Worm (Caenorhabditis elegans) whole organism, young adult: Measurements from ENCODE around the gene zfp-1.

Experiments used
- B0035.1 ChIP-seq: sonication (generic microtip); optimal IDR thresholded peaks from 2 replicates; lab custom pipeline; 2016; ENCODE audit warnings: missing genetic modification characterization, mild to moderate bottlenecking, missing compliant biosample characterization, missing genotype, missing genetic modification reagents
- B0261.1 ChIP-seq: sonication (generic microtip); optimal IDR thresholded peaks from 2 replicates; lab custom pipeline; 2016; ENCODE audit warnings: mild to moderate bottlenecking, missing genetic modification characterization, moderate library complexity, missing compliant biosample characterization
- B0336.3 ChIP-seq: fragments of 200-800 bp; sonication (Bioruptor generic); IDR thresholded peaks from 2 replicates; pipeline ENCODE4 v1.3.6; 2022; ENCODE audit warnings: missing genetic modification characterization, missing compliant biosample characterization
- F23B12.7 ChIP-seq: sonication (generic microtip); optimal IDR thresholded peaks from 2 replicates; lab custom pipeline; 2017; ENCODE audit warnings: missing genetic modification characterization, mild to moderate bottlenecking, missing compliant biosample characterization, antibody characterized with exemption, moderate library complexity; ENCODE audit not compliant: insufficient read depth
- F33H1.4 ChIP-seq: fragments of 200-800 bp; sonication (Bioruptor generic); IDR thresholded peaks from 2 replicates; pipeline ENCODE4 v1.3.6; 2022; ENCODE audit warnings: missing genetic modification reagents, missing genetic modification characterization, missing compliant biosample characterization
- F49E8.2 ChIP-seq: sonication (generic microtip); optimal IDR thresholded peaks from 3 replicates; lab custom pipeline; 2017; ENCODE audit warnings: missing genetic modification characterization, mild to moderate bottlenecking, missing compliant biosample characterization, antibody characterized with exemption, moderate library complexity; ENCODE audit not compliant: insufficient read depth
- T07F8.4 ChIP-seq: sonication (generic microtip); optimal IDR thresholded peaks from 2 replicates; lab custom pipeline; 2016; ENCODE audit warnings: mild to moderate bottlenecking, missing genetic modification characterization, moderate library complexity, missing compliant biosample characterization
- T26A5.8 ChIP-seq: sonication (generic microtip); optimal IDR thresholded peaks from 2 replicates; lab custom pipeline; 2016; ENCODE audit warnings: missing genetic modification characterization, missing compliant biosample characterization
- Y56A3A.18 ChIP-seq: fragments of 200-800 bp; sonication (Bioruptor generic); IDR thresholded peaks from 2 replicates; pipeline ENCODE4 v1.3.6; 2022; ENCODE audit warnings: missing genetic modification reagents, missing genetic modification characterization, missing compliant biosample characterization
- aptf-2 ChIP-seq: fragments of 200-800 bp; sonication (Bioruptor generic); conservative IDR thresholded peaks from 2 replicates; pipeline ENCODE4 v1.3.6; 2022; ENCODE audit warnings: missing genetic modification reagents, missing genetic modification characterization, missing compliant biosample characterization
- attf-5 ChIP-seq: fragments of 200-800 bp; sonication (Bioruptor generic); optimal IDR thresholded peaks from 2 replicates; lab custom pipeline; 2018; ENCODE audit warnings: mild to moderate bottlenecking, missing genetic modification characterization, missing compliant biosample characterization
- bed-2 ChIP-seq: fragments of 200-800 bp; sonication (Bioruptor generic); IDR thresholded peaks from 2 replicates; pipeline ENCODE4 v1.3.6; 2022; ENCODE audit warnings: missing genetic modification reagents, missing genetic modification characterization, missing compliant biosample characterization
- ceh-58 ChIP-seq: fragments of 200-800 bp; sonication (Bioruptor generic); IDR thresholded peaks from 2 replicates; pipeline ENCODE4 v1.3.6; 2022; ENCODE audit warnings: missing genetic modification characterization, missing compliant biosample characterization
- ceh-79 ChIP-seq: sonication (generic microtip); optimal IDR thresholded peaks from 2 replicates; lab custom pipeline; 2017; ENCODE audit warnings: mild to moderate bottlenecking, missing genetic modification characterization, missing compliant biosample characterization
- die-1 ChIP-seq: sonication (generic microtip); optimal IDR thresholded peaks from 2 replicates; lab custom pipeline; 2016; ENCODE audit warnings: missing genotype, mild to moderate bottlenecking, missing genetic modification characterization, missing compliant biosample characterization
- dox-1 ChIP-seq: fragments of 200-800 bp; sonication (Bioruptor generic); IDR thresholded peaks from 2 replicates; pipeline ENCODE4 v1.3.6; 2022; ENCODE audit warnings: missing genetic modification reagents, missing genetic modification characterization, missing compliant biosample characterization
- dpl-1 ChIP-seq: fragments of 150-350 bp; optimal IDR thresholded peaks from 2 replicates; lab custom pipeline; 2014; ENCODE audit warnings: missing biosample characterization, missing genetic modification reagents, missing genetic modification characterization
- ekl-4 ChIP-seq: fragments of 200-800 bp; sonication (Bioruptor generic); IDR thresholded peaks from 2 replicates; pipeline ENCODE4 v1.3.6; 2022; ENCODE audit warnings: missing genetic modification reagents, missing genetic modification characterization, missing compliant biosample characterization
- fkh-3 ChIP-seq: sonication (generic microtip); optimal IDR thresholded peaks from 2 replicates; lab custom pipeline; 2016; ENCODE audit warnings: mild to moderate bottlenecking, missing genetic modification characterization, missing compliant biosample characterization
- hmg-20 ChIP-seq: fragments of 200-800 bp; sonication (Bioruptor generic); IDR thresholded peaks from 2 replicates; pipeline ENCODE4 v1.3.6; 2022; ENCODE audit warnings: missing genetic modification reagents, missing genetic modification characterization, missing compliant biosample characterization
- hsf-1 ChIP-seq: fragments of 200-800 bp; sonication (Bioruptor generic); IDR thresholded peaks from 2 replicates; pipeline ENCODE4 v1.3.6; 2022; ENCODE audit warnings: missing genetic modification reagents, missing genetic modification characterization, missing compliant biosample characterization
- lag-1 ChIP-seq: fragments of 200-800 bp; sonication (Bioruptor generic); IDR thresholded peaks from 2 replicates; pipeline ENCODE4 v1.3.6; 2022; ENCODE audit warnings: missing genetic modification reagents, missing genetic modification characterization, missing compliant biosample characterization
- lin-26 ChIP-seq: fragments of 200-800 bp; sonication (Bioruptor generic); IDR thresholded peaks from 2 replicates; pipeline ENCODE4 v1.3.6; 2022; ENCODE audit warnings: missing genetic modification reagents, missing genetic modification characterization, missing compliant biosample characterization
- lin-40 ChIP-seq: sonication (generic microtip); optimal IDR thresholded peaks from 2 replicates; lab custom pipeline; 2016; ENCODE audit warnings: missing genetic modification characterization, mild to moderate bottlenecking, missing compliant biosample characterization, missing genotype, missing genetic modification reagents
- lir-1 ChIP-seq: fragments of 200-800 bp; sonication (Bioruptor generic); conservative IDR thresholded peaks from 2 replicates; pipeline ENCODE4 v1.3.6; 2022; ENCODE audit warnings: missing genetic modification reagents, missing genetic modification characterization, missing compliant biosample characterization
- madf-10 ChIP-seq: sonication (generic microtip); optimal IDR thresholded peaks from 2 replicates; lab custom pipeline; 2016; ENCODE audit warnings: mild to moderate bottlenecking, missing genetic modification characterization, missing compliant biosample characterization
- madf-8 ChIP-seq: fragments of 200-800 bp; sonication (Bioruptor generic); conservative IDR thresholded peaks from 2 replicates; pipeline ENCODE4 v1.3.6; 2022; ENCODE audit warnings: missing genetic modification reagents, missing genetic modification characterization, missing compliant biosample characterization
- mcd-1 ChIP-seq: fragments of 200-800 bp; sonication (Bioruptor generic); IDR thresholded peaks from 2 replicates; pipeline ENCODE4 v1.3.6; 2022; ENCODE audit warnings: missing genetic modification reagents, missing genetic modification characterization, missing compliant biosample characterization
- nfya-2 ChIP-seq: fragments of 200-800 bp; sonication (Bioruptor generic); IDR thresholded peaks from 2 replicates; pipeline ENCODE4 v1.3.6; 2022; ENCODE audit warnings: missing genetic modification reagents, missing genetic modification characterization, missing compliant biosample characterization
- nfyb-1 ChIP-seq: fragments of 200-800 bp; sonication (Bioruptor generic); IDR thresholded peaks from 2 replicates; pipeline ENCODE4 v1.3.6; 2022; ENCODE audit warnings: missing genetic modification reagents, missing genetic modification characterization, missing compliant biosample characterization
- nhr-179 ChIP-seq: sonication (generic microtip); optimal IDR thresholded peaks from 2 replicates; lab custom pipeline; 2016; ENCODE audit warnings: mild to moderate bottlenecking, missing genetic modification characterization, missing compliant biosample characterization
- nhr-27 ChIP-seq: fragments of 200-800 bp; sonication (Bioruptor generic); optimal IDR thresholded peaks from 2 replicates; lab custom pipeline; 2018; ENCODE audit warnings: mild to moderate bottlenecking, missing genetic modification characterization, moderate library complexity, missing compliant biosample characterization
- pha-4 ChIP-seq: fragments of 150-350 bp; sonication (generic microtip); optimal IDR thresholded peaks from 2 replicates; lab custom pipeline; 2014; ENCODE audit warnings: missing biosample characterization, missing genetic modification reagents, missing genetic modification characterization
- rcor-1 ChIP-seq: fragments of 200-800 bp; sonication (Bioruptor generic); IDR thresholded peaks from 2 replicates; pipeline ENCODE4 v1.3.6; 2022; ENCODE audit warnings: missing genetic modification reagents, missing genetic modification characterization, missing compliant biosample characterization
- rec-8 ChIP-seq, 2 experiments: sonication (generic microtip); optimal IDR thresholded peaks; 2 replicates each; lab custom pipeline; 2016; ENCODE audit warnings: mild to moderate bottlenecking in 2 of 2, missing genetic modification characterization in 2 of 2, missing genetic modification reagents in 2 of 2, missing genotype in 2 of 2, missing biosample characterization in 1 of 2, missing compliant biosample characterization in 1 of 2, moderate library complexity in 1 of 2
- snpc-1.3 ChIP-seq: sonication (generic microtip); optimal IDR thresholded peaks from 2 replicates; lab custom pipeline; 2017; ENCODE audit warnings: missing genetic modification characterization, mild to moderate bottlenecking, missing compliant biosample characterization, antibody characterized with exemption, moderate library complexity, missing genotype, missing genetic modification reagents; ENCODE audit not compliant: insufficient read depth
- tbx-9 ChIP-seq: sonication (generic microtip); optimal IDR thresholded peaks from 2 replicates; lab custom pipeline; 2016; ENCODE audit warnings: borderline replicate concordance, missing genetic modification characterization, inconsistent platforms, missing compliant biosample characterization
- unc-130 ChIP-seq: sonication (generic microtip); optimal IDR thresholded peaks from 2 replicates; lab custom pipeline; 2016; ENCODE audit warnings: missing genetic modification reagents, missing genetic modification characterization, missing compliant biosample characterization
- zim-3 ChIP-seq: sonication (generic microtip); optimal IDR thresholded peaks from 2 replicates; lab custom pipeline; 2017; ENCODE audit warnings: mild to moderate bottlenecking, missing genetic modification characterization, moderate library complexity, missing compliant biosample characterization
- ztf-22 ChIP-seq: fragments of 200-800 bp; sonication (Bioruptor generic); optimal IDR thresholded peaks from 2 replicates; lab custom pipeline; 2018; ENCODE audit warnings: mild to moderate bottlenecking, missing genetic modification characterization, moderate library complexity, missing compliant biosample characterization
- ztf-28 ChIP-seq: fragments of 200-800 bp; sonication (Bioruptor generic); IDR thresholded peaks from 2 replicates; pipeline ENCODE4 v1.3.6; 2022; ENCODE audit warnings: missing genetic modification reagents, missing genetic modification characterization, missing compliant biosample characterization
- ztf-3 ChIP-seq: fragments of 200-800 bp; sonication (Bioruptor generic); optimal IDR thresholded peaks from 2 replicates; lab custom pipeline; 2018; ENCODE audit warnings: mild to moderate bottlenecking, missing genetic modification characterization, missing compliant biosample characterization

zfp-1 gene

DNA sequence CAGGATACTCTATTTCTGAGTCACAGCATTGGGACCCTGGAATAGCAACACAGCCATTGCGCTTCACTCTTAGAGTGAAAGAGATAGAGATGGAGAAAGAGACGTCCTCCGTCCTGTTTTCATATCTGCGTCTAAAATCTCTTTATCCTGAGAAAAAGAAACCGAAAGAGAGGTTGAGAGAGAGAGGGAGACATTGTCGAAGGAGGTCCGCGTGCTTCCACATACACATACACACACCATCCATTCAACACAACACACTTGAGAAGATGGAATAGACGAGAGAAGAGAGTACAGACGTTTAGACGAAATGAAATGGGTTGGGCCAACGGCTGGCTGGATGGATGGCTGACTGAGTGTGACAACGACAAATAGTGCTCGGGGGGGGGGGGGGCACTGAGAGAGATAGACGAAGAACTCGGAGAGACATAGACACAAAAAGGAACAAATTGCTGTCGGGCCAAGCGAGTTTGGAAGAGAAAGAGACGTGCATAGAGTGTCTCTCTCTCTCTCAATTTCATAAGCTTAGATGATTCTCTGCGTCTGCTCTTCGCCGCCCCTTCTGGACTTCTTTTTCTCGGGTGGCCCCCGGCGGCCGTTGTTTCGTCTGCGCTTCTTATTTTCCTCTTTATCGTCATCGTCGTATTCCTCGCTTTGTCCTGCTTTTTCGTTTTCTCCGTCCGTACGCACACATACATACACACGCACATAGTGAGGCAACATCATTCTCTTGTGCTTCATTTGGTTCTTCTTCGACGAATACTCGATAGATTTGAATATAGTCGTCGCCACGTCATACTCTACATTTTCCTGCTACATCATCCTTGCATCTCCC lies 8.8 kb downstream of the zfp-1 start, which contains the start of gene F54F2.6 (continued):
- TF ChIP-seq ceh-79 (tag; lab: Kevin White, UChicago) (no peak), nfya-2 (GFP tag; lab: Robert Waterston, UW) (no peak), B0035.1 (tag; lab: Kevin White, UChicago) (peak; percentile 32), madf-10 (tag; lab: Kevin White, UChicago) (peak; percentile 42), dpl-1 (GFP tag; lab: Kevin White, UChicago) (no peak), F33H1.4 (GFP tag; lab: Robert Waterston, UW) (no peak), die-1 (tag; lab: Kevin White, UChicago) (no peak), F49E8.2 (tag; lab: Kevin White, UChicago) (no peak), snpc-1.3 (tag; lab: Kevin White, UChicago) (no peak), dox-1 (GFP tag; lab: Robert Waterston, UW) (peak; percentile 77), tbx-9 (tag; lab: Kevin White, UChicago) (no peak), attf-5 (peak; percentile 86), lin-40 (tag; lab: Kevin White, UChicago) (peak; percentile 77), T07F8.4 (tag; lab: Kevin White, UChicago) (no peak), fkh-3 (tag; lab: Kevin White, UChicago) (no peak), F23B12.7 (tag; lab: Kevin White, UChicago) (no peak), ekl-4 (0 out of 2 replicates have a peak, but pooled peaks have one; percentile 12), bed-2 (GFP tag; lab: Robert Waterston, UW) (no peak), pha-4 (tag; lab: Kevin White, UChicago) (no peak), nfyb-1 (0 out of 2 replicates have a peak, but pooled peaks have one; percentile 50), ceh-58 (no peak), Y56A3A.18 (GFP tag; lab: Robert Waterston, UW) (no peak), ztf-28 (GFP tag; lab: Robert Waterston, UW) (no peak), unc-130 (GFP tag; lab: Kevin White, UChicago) (no peak), nhr-179 (no peak), ztf-22 (GFP tag; lab: Kevin White, UChicago) (no peak), nhr-27 (tag; lab: Kevin White, UChicago) (no peak), aptf-2 (no peak), hmg-20 (GFP tag; lab: Robert Waterston, UW) (no peak), B0261.1 (tag; lab: Kevin White, UChicago) (no peak), mcd-1 (peak; percentile 59), B0336.3 (GFP tag; lab: Robert Waterston, UW) (peak; percentile 77), rec-8 (tag; optimal IDR thresholded peaks at IDR 0.05; lab: Kevin White, UChicago) (no peak), lag-1 (GFP tag; lab: Robert Waterston, UW) (no peak), T26A5.8 (tag; lab: Kevin White, UChicago) (no peak), lin-26 (GFP tag; lab: Robert Waterston, UW) (no peak), zim-3 (no peak), madf-8 (no peak), lir-1 (no peak), ztf-3 (GFP tag; lab: Kevin White, UChicago) (peak; percentile 53), hsf-1 (GFP tag; lab: Robert Waterston, UW) (no peak), rcor-1 (GFP tag; lab: Robert Waterston, UW) (no peak)
- TF ChIP-seq, all 124 proteins: peak for 41
